Worm (Caenorhabditis elegans): ENCODE measurements around the gene Y71H2AM.12.

ce11 chrIII:2760726-2761125, 26.8 kb upstream of the Y71H2AM.12 start, which contains the start of gene pho-9:
- TF ChIP-seq alr-1 (tag; optimal IDR thresholded peaks at IDR 0.05; ENCODE audit: borderline replicate concordance), result no peak
- no peak for TF ChIP-seq unc-62 (GFP tag; optimal IDR thresholded peaks at IDR 0.05)
- no peak for TF ChIP-seq lir-3 (tag; optimal IDR thresholded peaks at IDR 0.05; ENCODE audit: poor library complexity)
